Worm (Caenorhabditis elegans) whole organism, young adult: ENCODE measurements around the gene clec-193.

Source experiments
- B0019.2 ChIP-seq: fragments of 200-800 bp; sonication (Bioruptor generic); conservative IDR thresholded peaks from 2 replicates; pipeline ENCODE4 v1.3.6; 2022; ENCODE audit warnings: missing genetic modification reagents, missing genetic modification characterization, missing compliant biosample characterization
- C17E4.6 ChIP-seq: fragments of 200-800 bp; sonication (Bioruptor generic); IDR thresholded peaks from 2 replicates; pipeline ENCODE4 v1.3.6; 2022; ENCODE audit warnings: missing genetic modification reagents, missing genetic modification characterization, missing compliant biosample characterization
- D2030.7 ChIP-seq: fragments of 200-800 bp; sonication (Bioruptor generic); IDR thresholded peaks from 2 replicates; pipeline ENCODE4 v1.3.6; 2022; ENCODE audit warnings: missing genetic modification reagents, missing genetic modification characterization, missing compliant biosample characterization
- F37B4.10 ChIP-seq: fragments of 200-800 bp; sonication (Bioruptor generic); IDR thresholded peaks from 2 replicates; pipeline ENCODE4 v1.3.6; 2022; ENCODE audit warnings: missing genetic modification characterization, missing compliant biosample characterization
- F49E8.2 ChIP-seq: sonication (generic microtip); optimal IDR thresholded peaks from 3 replicates; lab custom pipeline; 2017; ENCODE audit warnings: missing genetic modification characterization, mild to moderate bottlenecking, missing compliant biosample characterization, antibody characterized with exemption, moderate library complexity; ENCODE audit not compliant: insufficient read depth
- K11D2.4 ChIP-seq: fragments of 200-800 bp; sonication (Bioruptor generic); IDR thresholded peaks from 2 replicates; pipeline ENCODE4 v1.3.6; 2022; ENCODE audit warnings: missing genetic modification reagents, missing genetic modification characterization, missing compliant biosample characterization
- Y67H2A.10 ChIP-seq: fragments of 200-800 bp; sonication (Bioruptor generic); conservative IDR thresholded peaks from 2 replicates; pipeline ENCODE4 v1.3.6; 2022; ENCODE audit warnings: missing genetic modification reagents, missing genetic modification characterization, missing compliant biosample characterization
- Y79H2A.3 ChIP-seq: fragments of 200-800 bp; sonication (Bioruptor generic); conservative IDR thresholded peaks from 2 replicates; pipeline ENCODE4 v1.3.6; 2022; ENCODE audit warnings: missing genetic modification reagents, missing genetic modification characterization, missing compliant biosample characterization
- aptf-2 ChIP-seq: fragments of 200-800 bp; sonication (Bioruptor generic); conservative IDR thresholded peaks from 2 replicates; pipeline ENCODE4 v1.3.6; 2022; ENCODE audit warnings: missing genetic modification reagents, missing genetic modification characterization, missing compliant biosample characterization
- attf-3 ChIP-seq: fragments of 200-800 bp; sonication (Bioruptor generic); conservative IDR thresholded peaks from 2 replicates; pipeline ENCODE4 v1.3.6; 2022; ENCODE audit warnings: missing genetic modification reagents, missing genetic modification characterization, missing compliant biosample characterization
- attf-6 ChIP-seq: fragments of 200-800 bp; sonication (Bioruptor generic); IDR thresholded peaks from 2 replicates; pipeline ENCODE4 v1.3.6; 2022; ENCODE audit warnings: missing genetic modification reagents, missing genetic modification characterization, missing compliant biosample characterization
- bed-1 ChIP-seq: fragments of 200-800 bp; sonication (Bioruptor generic); IDR thresholded peaks from 2 replicates; pipeline ENCODE4 v1.3.6; 2022; ENCODE audit warnings: missing genetic modification reagents, missing genetic modification characterization, missing compliant biosample characterization
- bed-2 ChIP-seq: fragments of 200-800 bp; sonication (Bioruptor generic); IDR thresholded peaks from 2 replicates; pipeline ENCODE4 v1.3.6; 2022; ENCODE audit warnings: missing genetic modification reagents, missing genetic modification characterization, missing compliant biosample characterization
- ceh-100 ChIP-seq: fragments of 200-800 bp; sonication (Bioruptor generic); IDR thresholded peaks from 2 replicates; pipeline ENCODE4 v1.3.6; 2022; ENCODE audit warnings: missing genetic modification reagents, missing genetic modification characterization, missing compliant biosample characterization
- ceh-40 ChIP-seq: fragments of 200-800 bp; sonication (Bioruptor generic); IDR thresholded peaks from 2 replicates; pipeline ENCODE4 v1.3.6; 2022; ENCODE audit warnings: missing genetic modification characterization, missing compliant biosample characterization
- efl-1 ChIP-seq: fragments of 150-350 bp; optimal IDR thresholded peaks from 2 replicates; lab custom pipeline; 2014; ENCODE audit warnings: missing biosample characterization, missing genetic modification reagents, missing genetic modification characterization
- egl-44 ChIP-seq: fragments of 200-800 bp; sonication (Bioruptor generic); IDR thresholded peaks from 2 replicates; pipeline ENCODE4 v1.3.6; 2022; ENCODE audit warnings: missing genetic modification reagents, missing genetic modification characterization, missing compliant biosample characterization
- ekl-4 ChIP-seq: fragments of 200-800 bp; sonication (Bioruptor generic); IDR thresholded peaks from 2 replicates; pipeline ENCODE4 v1.3.6; 2022; ENCODE audit warnings: missing genetic modification reagents, missing genetic modification characterization, missing compliant biosample characterization
- hmg-20 ChIP-seq: fragments of 200-800 bp; sonication (Bioruptor generic); IDR thresholded peaks from 2 replicates; pipeline ENCODE4 v1.3.6; 2022; ENCODE audit warnings: missing genetic modification reagents, missing genetic modification characterization, missing compliant biosample characterization
- hsf-1 ChIP-seq: fragments of 200-800 bp; sonication (Bioruptor generic); IDR thresholded peaks from 2 replicates; pipeline ENCODE4 v1.3.6; 2022; ENCODE audit warnings: missing genetic modification reagents, missing genetic modification characterization, missing compliant biosample characterization
- lag-1 ChIP-seq: fragments of 200-800 bp; sonication (Bioruptor generic); IDR thresholded peaks from 2 replicates; pipeline ENCODE4 v1.3.6; 2022; ENCODE audit warnings: missing genetic modification reagents, missing genetic modification characterization, missing compliant biosample characterization
- let-526 ChIP-seq: fragments of 200-800 bp; sonication (Bioruptor generic); IDR thresholded peaks from 2 replicates; pipeline ENCODE4 v1.3.6; 2022; ENCODE audit warnings: missing genetic modification reagents, missing genetic modification characterization, missing compliant biosample characterization
- lin-26 ChIP-seq: fragments of 200-800 bp; sonication (Bioruptor generic); IDR thresholded peaks from 2 replicates; pipeline ENCODE4 v1.3.6; 2022; ENCODE audit warnings: missing genetic modification reagents, missing genetic modification characterization, missing compliant biosample characterization
- lin-40 ChIP-seq: sonication (generic microtip); optimal IDR thresholded peaks from 2 replicates; lab custom pipeline; 2016; ENCODE audit warnings: missing genetic modification characterization, mild to moderate bottlenecking, missing compliant biosample characterization, missing genotype, missing genetic modification reagents
- lin-54 ChIP-seq: fragments of 200-800 bp; sonication (Bioruptor generic); optimal IDR thresholded peaks from 2 replicates; lab custom pipeline; 2018; ENCODE audit warnings: mild to moderate bottlenecking, missing genetic modification characterization, missing compliant biosample characterization
- lsl-1 ChIP-seq: fragments of 200-800 bp; sonication (Bioruptor generic); optimal IDR thresholded peaks from 2 replicates; lab custom pipeline; 2018; ENCODE audit warnings: mild to moderate bottlenecking, missing genetic modification characterization, moderate library complexity, missing compliant biosample characterization
- madf-3 ChIP-seq: fragments of 200-800 bp; sonication (Bioruptor generic); IDR thresholded peaks from 2 replicates; pipeline ENCODE4 v1.3.6; 2022; ENCODE audit warnings: missing genetic modification reagents, missing genetic modification characterization, missing compliant biosample characterization
- madf-8 ChIP-seq: fragments of 200-800 bp; sonication (Bioruptor generic); conservative IDR thresholded peaks from 2 replicates; pipeline ENCODE4 v1.3.6; 2022; ENCODE audit warnings: missing genetic modification reagents, missing genetic modification characterization, missing compliant biosample characterization
- mcd-1 ChIP-seq: fragments of 200-800 bp; sonication (Bioruptor generic); IDR thresholded peaks from 2 replicates; pipeline ENCODE4 v1.3.6; 2022; ENCODE audit warnings: missing genetic modification reagents, missing genetic modification characterization, missing compliant biosample characterization
- nfyb-1 ChIP-seq: fragments of 200-800 bp; sonication (Bioruptor generic); IDR thresholded peaks from 2 replicates; pipeline ENCODE4 v1.3.6; 2022; ENCODE audit warnings: missing genetic modification reagents, missing genetic modification characterization, missing compliant biosample characterization
- pbrm-1 ChIP-seq: fragments of 200-800 bp; sonication (Bioruptor generic); IDR thresholded peaks from 2 replicates; pipeline ENCODE4 v1.3.6; 2022; ENCODE audit warnings: missing genetic modification reagents, missing genetic modification characterization, missing compliant biosample characterization
- rcor-1 ChIP-seq: fragments of 200-800 bp; sonication (Bioruptor generic); IDR thresholded peaks from 2 replicates; pipeline ENCODE4 v1.3.6; 2022; ENCODE audit warnings: missing genetic modification reagents, missing genetic modification characterization, missing compliant biosample characterization
- repo-1 ChIP-seq: sonication (generic microtip); optimal IDR thresholded peaks from 2 replicates; lab custom pipeline; 2017; ENCODE audit warnings: mild to moderate bottlenecking, missing genetic modification characterization, missing compliant biosample characterization
- sea-2 ChIP-seq: fragments of 200-800 bp; sonication (Bioruptor generic); IDR thresholded peaks from 2 replicates; pipeline ENCODE4 v1.3.6; 2022; ENCODE audit warnings: missing genetic modification characterization, missing compliant biosample characterization
- snpc-1.1 ChIP-seq: sonication (generic microtip); optimal IDR thresholded peaks from 2 replicates; lab custom pipeline; 2017; ENCODE audit warnings: missing genetic modification characterization, mild to moderate bottlenecking, missing compliant biosample characterization, antibody characterized with exemption, moderate library complexity, missing genotype, missing genetic modification reagents; ENCODE audit not compliant: insufficient read depth
- snpc-4 ChIP-seq, 5 experiments: fragments of 150-350 bp in 1 of 5; sonication (generic microtip) in 4 of 5; optimal IDR thresholded peaks; 2 replicates each; lab custom pipeline; 2014 to 2018; ENCODE audit warnings: missing genetic modification characterization in 5 of 5, missing biosample characterization in 3 of 5, antibody characterized with exemption in 2 of 5, mild to moderate bottlenecking in 2 of 5, missing compliant biosample characterization in 2 of 5, missing genotype in 2 of 5, moderate library complexity in 2 of 5, missing genetic modification reagents in 1 of 5
- tbp1 ChIP-seq: fragments of 200-800 bp; sonication (Bioruptor generic); optimal IDR thresholded peaks from 2 replicates; lab custom pipeline; 2018; ENCODE audit warnings: mild to moderate bottlenecking, missing genetic modification characterization, missing compliant biosample characterization
- zfh-2 ChIP-seq: fragments of 200-800 bp; sonication (Bioruptor generic); conservative IDR thresholded peaks from 2 replicates; pipeline ENCODE4 v1.3.6; 2022; ENCODE audit warnings: missing genetic modification reagents, missing genetic modification characterization, missing compliant biosample characterization
- ztf-18 ChIP-seq: sonication (generic microtip); optimal IDR thresholded peaks from 2 replicates; lab custom pipeline; 2016; ENCODE audit warnings: missing genotype, mild to moderate bottlenecking, missing genetic modification characterization, missing compliant biosample characterization
- ztf-28 ChIP-seq: fragments of 200-800 bp; sonication (Bioruptor generic); IDR thresholded peaks from 2 replicates; pipeline ENCODE4 v1.3.6; 2022; ENCODE audit warnings: missing genetic modification reagents, missing genetic modification characterization, missing compliant biosample characterization
- ztf-6 ChIP-seq: fragments of 200-800 bp; sonication (Bioruptor generic); IDR thresholded peaks from 2 replicates; pipeline ENCODE4 v1.3.6; 2022; ENCODE audit warnings: missing genetic modification reagents, missing genetic modification characterization, missing compliant biosample characterization

Gene clec-193

DNA sequence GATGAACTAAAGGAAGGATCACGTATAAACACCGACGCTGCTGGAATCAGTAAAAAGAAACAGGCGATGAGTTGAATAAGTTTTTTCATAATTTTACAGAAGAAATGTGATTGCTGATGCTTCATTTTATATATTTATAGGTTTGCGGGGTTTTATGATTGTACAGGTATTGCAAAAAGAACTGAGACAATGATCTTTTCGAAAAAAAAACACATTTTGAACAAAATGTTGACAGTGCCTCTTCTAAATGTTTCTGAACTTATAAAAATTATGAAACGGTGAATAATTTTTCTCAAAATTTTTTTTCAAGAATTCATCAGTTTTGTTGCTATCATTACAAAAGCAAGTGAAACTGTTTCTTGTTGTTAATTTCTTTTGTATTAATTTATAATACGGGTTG is at the start of gene clec-193:
Gene clec-193, minus strand, starts transcription at position 101 of the 400 bp plus-strand sequence.
- TF ChIP-seq snpc-4 (GFP tag; optimal IDR thresholded peaks at IDR 0.05; lab: Kevin White, UChicago) (no peak), snpc-4 (tag; optimal IDR thresholded peaks at IDR 0.05; lab: Kevin White, UChicago) (peak in 1 of 4 experiments; percentile 18), F49E8.2 (tag; lab: Kevin White, UChicago) (no peak)
- TF ChIP-seq, all 124 proteins: peak for 1

DNA sequence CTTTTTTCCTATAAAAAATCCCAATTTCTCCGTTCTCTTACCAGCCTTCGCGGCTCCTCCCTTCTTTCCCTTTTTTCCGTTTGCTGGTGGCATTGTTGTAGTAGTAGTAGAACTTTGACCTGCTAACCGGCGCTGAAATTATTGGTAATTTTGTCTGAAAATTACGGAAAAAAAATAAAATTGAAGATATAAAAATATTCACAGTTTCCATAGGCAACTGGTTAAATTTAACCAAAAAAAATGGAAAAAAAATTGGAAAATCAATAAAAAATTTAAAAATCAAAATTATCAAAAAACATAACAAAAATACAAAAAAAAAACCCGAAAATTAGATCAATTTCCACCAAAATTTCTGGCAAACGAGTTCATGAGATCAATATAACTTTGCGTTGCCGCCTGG is 48.5 kb upstream of the clec-193 start, which contains the start of gene map-2:
Gene map-2, minus strand, starts transcription at position 101 of the 400 bp plus-strand sequence.
- TF ChIP-seq snpc-1.1 (tag; lab: Kevin White, UChicago) (no peak), snpc-4 (GFP tag; optimal IDR thresholded peaks at IDR 0.05; lab: Kevin White, UChicago) (no peak), snpc-4 (tag; optimal IDR thresholded peaks at IDR 0.05; lab: Kevin White, UChicago) (peak in 1 of 4 experiments; percentile 62)

DNA sequence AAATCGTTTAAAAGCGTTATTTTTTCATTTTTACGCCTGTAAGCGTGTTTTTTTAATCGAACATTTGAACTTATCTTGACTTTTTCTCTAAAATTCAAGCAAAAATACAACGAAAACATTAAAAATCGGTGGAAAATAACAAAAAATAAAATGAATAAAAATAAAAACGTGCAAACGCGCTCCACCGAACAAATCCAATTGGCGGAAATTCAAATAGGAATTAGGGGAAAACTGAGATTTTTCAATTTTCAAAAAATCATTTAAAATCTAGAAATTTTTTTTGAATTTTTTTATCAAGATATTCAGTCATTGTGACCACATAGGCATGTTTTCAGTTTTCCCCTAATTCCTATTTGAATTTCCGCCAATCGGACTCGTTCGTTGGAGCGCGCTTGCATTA is 42.8 kb upstream of the clec-193 start:
- TF ChIP-seq mcd-1 (GFP tag; lab: Robert Waterston, UW) (peak; percentile 41; the same call in 1 of the 2 replicates), attf-6 (GFP tag; lab: Robert Waterston, UW) (peak; percentile 57; the same call in 1 of the 2 replicates)

DNA sequence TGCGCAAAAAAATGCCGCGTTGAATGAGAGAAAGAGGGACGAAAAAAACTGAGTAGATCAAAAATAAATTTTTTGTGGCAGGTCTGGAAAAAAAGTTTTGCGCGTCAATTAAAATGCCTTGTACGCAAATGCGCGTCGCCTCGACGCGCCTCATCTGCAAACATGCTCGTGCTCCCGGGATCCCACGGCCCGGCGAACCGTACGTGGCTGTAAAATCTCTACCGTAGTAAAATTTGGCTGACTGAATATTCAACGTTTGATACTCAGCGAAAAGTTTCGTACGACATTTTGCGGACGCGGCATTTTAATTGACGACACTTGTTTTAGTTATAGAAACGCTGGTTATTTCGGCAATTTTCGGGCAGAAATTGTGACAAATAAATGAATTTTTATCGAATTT is 39.1 kb upstream of the clec-193 start:
- peak; percentile 98 for TF ChIP-seq pbrm-1
- TF ChIP-seq K11D2.4 (GFP tag; lab: Robert Waterston, UW) = peak; percentile 97
- TF ChIP-seq B0019.2 (GFP tag; lab: Robert Waterston, UW) = peak; percentile 86
- peak; percentile 91 for TF ChIP-seq Y79H2A.3 (GFP tag; lab: Robert Waterston, UW)
- TF ChIP-seq attf-3 (GFP tag; lab: Robert Waterston, UW) = peak; percentile 85
- TF ChIP-seq lin-26 (GFP tag; lab: Robert Waterston, UW) = peak; percentile 78
- peak; percentile 88 for TF ChIP-seq Y67H2A.10 (GFP tag; lab: Robert Waterston, UW)
- peak; percentile 98 for TF ChIP-seq ekl-4 (GFP tag; lab: Robert Waterston, UW)
- peak; percentile 90 for TF ChIP-seq sea-2
- TF ChIP-seq lin-54 = peak; percentile 71
- TF ChIP-seq F37B4.10 (GFP tag; lab: Robert Waterston, UW) = peak; percentile 100
- peak; percentile 68 for TF ChIP-seq zfh-2 (GFP tag; lab: Robert Waterston, UW)
- TF ChIP-seq mcd-1 (GFP tag; lab: Robert Waterston, UW) = peak; percentile 99
- TF ChIP-seq repo-1 (tag; lab: Kevin White, UChicago) = peak; percentile 43
- peak; percentile 64 for TF ChIP-seq efl-1 (GFP tag; lab: Kevin White, UChicago)
- TF ChIP-seq bed-2 = peak; percentile 96
- TF ChIP-seq lag-1 (GFP tag; lab: Robert Waterston, UW) = peak; percentile 89
- peak; percentile 94 for TF ChIP-seq let-526 (GFP tag; lab: Robert Waterston, UW)
- peak; percentile 99 for TF ChIP-seq nfyb-1
- TF ChIP-seq madf-8 = peak; percentile 84
- TF ChIP-seq madf-3 (GFP tag; lab: Robert Waterston, UW) = peak; percentile 97
- peak; percentile 51 for TF ChIP-seq lin-40 (tag; lab: Kevin White, UChicago)
- peak; percentile 89 for TF ChIP-seq hsf-1 (GFP tag; lab: Robert Waterston, UW)
- TF ChIP-seq lsl-1 = peak; percentile 21
- TF ChIP-seq rcor-1 (GFP tag; lab: Robert Waterston, UW) = peak; percentile 96
- TF ChIP-seq C17E4.6 (GFP tag; lab: Robert Waterston, UW) = peak; percentile 94
- TF ChIP-seq ztf-18 = peak; percentile 49
- peak; percentile 54 for TF ChIP-seq tbp1 (GFP tag; lab: Kevin White, UChicago)
- TF ChIP-seq egl-44 (GFP tag; lab: Robert Waterston, UW) = peak; percentile 95
- peak; percentile 93 for TF ChIP-seq aptf-2 (GFP tag; lab: Robert Waterston, UW)
- TF ChIP-seq ceh-100 (GFP tag; lab: Robert Waterston, UW) = peak; percentile 90
- TF ChIP-seq ztf-28 (GFP tag; lab: Robert Waterston, UW) = peak; percentile 94
- peak; percentile 93 for TF ChIP-seq D2030.7
- TF ChIP-seq ceh-40 (GFP tag; lab: Robert Waterston, UW) = 0 out of 2 replicates have a peak, but pooled peaks have one; percentile 11
- peak; percentile 90 for TF ChIP-seq hmg-20 (GFP tag; lab: Robert Waterston, UW)
- TF ChIP-seq ztf-6 = peak; percentile 84
- TF ChIP-seq bed-1 = peak; percentile 93
